Worm (Caenorhabditis elegans) whole organism, late embryonic: ENCODE data around the gene D2089.3.

Source experiments
- ceh-18 ChIP-seq: sonication (generic microtip); optimal IDR thresholded peaks from 2 replicates; lab custom pipeline; 2016; ENCODE audit warnings: missing genetic modification characterization, missing compliant biosample characterization
- dmd-4 ChIP-seq: sonication (generic microtip); optimal IDR thresholded peaks from 2 replicates; lab custom pipeline; 2016; ENCODE audit warnings: borderline replicate concordance, missing genetic modification characterization, missing compliant biosample characterization

- no peak for TF ChIP-seq ceh-18 (tag; lab: Kevin White, UChicago)
- TF ChIP-seq dmd-4 (tag; lab: Kevin White, UChicago), result no peak
These were observed 37.8 kb downstream of the D2089.3 start for ce11 chrII:10627086-10627485.
